Fruit fly (Drosophila melanogaster) whole organism, adult: ENCODE measurements around the gene PGRP-LF.
A peak's percentile ranks its signal among the peaks of the same experiment; 100 is the strongest.

Source experiments
- CG1620 ChIP-seq: fragments of 200-800 bp; sonication (Bioruptor generic); optimal IDR thresholded peaks from 2 replicates; lab custom pipeline; 2016; ENCODE audit warnings: missing biosample characterization, missing genetic modification characterization
- Hr96 ChIP-seq: fragments of 200-800 bp; sonication (Bioruptor generic); optimal IDR thresholded peaks from 2 replicates; lab custom pipeline; 2016; ENCODE audit warnings: missing biosample characterization, missing genetic modification characterization
- cic ChIP-seq: fragments of 200-800 bp; sonication (Bioruptor generic); optimal IDR thresholded peaks from 2 replicates; lab custom pipeline; 2017; ENCODE audit warnings: missing biosample characterization, mild to moderate bottlenecking, missing genetic modification characterization, moderate library complexity
- kay ChIP-seq: fragments of 200-800 bp; sonication (Bioruptor generic); peaks from one replicate; lab custom pipeline; 2016; ENCODE audit warnings: missing biosample characterization, missing genetic modification characterization, borderline replicate concordance
- ovo ChIP-seq: fragments of 200-800 bp; sonication (Bioruptor generic); optimal IDR thresholded peaks from 2 replicates; lab custom pipeline; 2016; ENCODE audit warnings: missing biosample characterization, missing genetic modification characterization
- toe ChIP-seq: fragments of 200-800 bp; sonication (Bioruptor generic); optimal IDR thresholded peaks from 2 replicates; lab custom pipeline; 2016; ENCODE audit warnings: missing biosample characterization, missing genetic modification characterization

dm6 chr3L:9396038-9396437 lies 46.6 kb downstream of the PGRP-LF start:
- TF ChIP-seq cic (GFP tag; lab: Kevin White, UChicago) = peak; percentile 76
- no peak for TF ChIP-seq CG1620 (GFP tag; lab: Kevin White, UChicago)
- TF ChIP-seq toe (GFP tag; lab: Kevin White, UChicago) = no peak
- TF ChIP-seq ovo (GFP tag; lab: Kevin White, UChicago) = peak; percentile 94
- TF ChIP-seq kay (GFP tag; lab: Kevin White, UChicago) = peak; percentile 95
- TF ChIP-seq Hr96 (GFP tag; lab: Kevin White, UChicago) = no peak
